Worm (Caenorhabditis elegans): ENCODE results near the gene fbxb-33.

fbxb-33 gene

ce11 chrII:3682770-3683234, 35.6 kb downstream of the fbxb-33 start, which contains the start of gene F19B10.1 (continued):
- peak; percentile 42 to 88 for TF ChIP-seq lsy-2 (tag; optimal IDR thresholded peaks at IDR 0.05)
- TF ChIP-seq blmp-1 (tag; optimal IDR thresholded peaks at IDR 0.05; ENCODE audit: insufficient read depth), result no peak

- TF ChIP-seq unc-55 (GFP tag; optimal IDR thresholded peaks at IDR 0.05) (peak; percentile 37), fos-1 (tag; optimal IDR thresholded peaks at IDR 0.05) (peak; percentile 44), lin-13 (GFP tag; optimal IDR thresholded peaks at IDR 0.05) (no peak)
Measured at ce11 chrII:3684487-3685067, 37.4 kb downstream of the fbxb-33 start.

ce11 chrII:3688333-3688732, 41.1 kb downstream of the fbxb-33 start, which contains the start of gene ifas-1:
Gene ifas-1, minus strand, starts transcription at chrII:3688719.
- no peak for TF ChIP-seq peb-1 (tag; optimal IDR thresholded peaks at IDR 0.05)
- no peak for TF ChIP-seq gmeb-1 (tag; optimal IDR thresholded peaks at IDR 0.05)
- no peak for TF ChIP-seq dmd-4 (tag; optimal IDR thresholded peaks at IDR 0.05)
- TF ChIP-seq zag-1 (tag; optimal IDR thresholded peaks at IDR 0.05), result no peak
- no peak for TF ChIP-seq ztf-11 (tag; optimal IDR thresholded peaks at IDR 0.05)
- no peak for TF ChIP-seq Y55F3AM.14 (GFP tag; optimal IDR thresholded peaks at IDR 0.05)
- no peak for TF ChIP-seq nhr-6 (tag; optimal IDR thresholded peaks at IDR 0.05)
- no peak for TF ChIP-seq ZK546.5 (tag; optimal IDR thresholded peaks at IDR 0.05)
- no peak for TF ChIP-seq nhr-10 (tag; optimal IDR thresholded peaks at IDR 0.05)
- no peak for TF ChIP-seq nhr-11 (tag; optimal IDR thresholded peaks at IDR 0.05)
- TF ChIP-seq skn-1 (tag; optimal IDR thresholded peaks at IDR 0.05), result no peak
- TF ChIP-seq lin-39 (tag; optimal IDR thresholded peaks at IDR 0.05), result no peak
- TF ChIP-seq sma-3 (GFP tag; optimal IDR thresholded peaks at IDR 0.05), result no peak
- no peak for TF ChIP-seq snpc-4 (tag; optimal IDR thresholded peaks at IDR 0.05)
- no peak for TF ChIP-seq sem-4 (tag; optimal IDR thresholded peaks at IDR 0.05)
- no peak for TF ChIP-seq R02D3.7 (tag; optimal IDR thresholded peaks at IDR 0.05)
- TF ChIP-seq nhr-21 (tag; optimal IDR thresholded peaks at IDR 0.05), result no peak
- TF ChIP-seq mab-5 (tag; optimal IDR thresholded peaks at IDR 0.05), result no peak

DNA sequence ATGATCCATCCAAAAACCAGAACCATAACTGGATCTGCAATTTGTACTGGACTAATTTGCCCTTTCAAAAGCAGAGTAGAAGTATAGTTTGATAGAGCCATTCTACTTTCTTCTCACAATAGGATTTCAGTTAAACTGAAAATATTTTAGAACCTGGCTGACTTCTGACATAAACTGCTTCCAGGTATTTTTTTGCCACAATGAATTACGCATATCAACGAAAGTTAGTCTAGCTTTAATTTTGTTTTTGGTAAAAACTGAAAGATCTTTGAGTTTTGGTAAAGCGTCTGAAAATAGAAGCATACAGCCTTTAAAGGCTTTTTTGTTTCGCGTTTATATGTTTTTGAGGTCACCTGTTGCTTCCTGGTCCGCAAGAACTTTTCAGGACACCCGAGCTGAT, 43.4 kb downstream of the fbxb-33 start, which contains the start of gene srx-101:
TSS of gene srx-101 (minus strand) at position 101 of the 400 bp plus-strand sequence.
- TF ChIP-seq mab-5 (tag; optimal IDR thresholded peaks at IDR 0.05), result no peak
- no peak for TF ChIP-seq unc-39 (tag; optimal IDR thresholded peaks at IDR 0.05)
- TF ChIP-seq unc-55 (GFP tag; optimal IDR thresholded peaks at IDR 0.05), result no peak
- no peak for TF ChIP-seq nhr-23 (tag; optimal IDR thresholded peaks at IDR 0.05)
- TF ChIP-seq snpc-4 (tag; optimal IDR thresholded peaks at IDR 0.05), result no peak

DNA sequence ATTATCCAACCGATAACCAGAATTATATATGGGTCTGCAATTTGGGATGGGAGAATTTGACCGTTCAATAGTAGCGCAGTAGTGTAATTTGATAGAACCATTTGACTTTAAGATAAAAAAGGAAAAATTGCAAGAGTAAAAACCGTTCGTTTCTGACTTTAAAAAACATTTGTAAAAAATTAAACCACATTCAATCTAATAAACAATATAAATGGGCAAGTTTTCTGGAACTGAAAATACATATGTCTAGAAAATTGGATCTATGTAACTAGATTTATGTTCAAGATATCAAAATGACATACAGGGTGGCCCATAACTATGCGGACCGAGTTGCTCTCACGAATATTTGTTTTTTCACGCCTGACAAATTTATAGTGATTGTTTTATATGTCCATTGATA, 47.5 kb downstream of the fbxb-33 start, which contains the start of gene srx-102:
TSS of gene srx-102 (minus strand) at position 101 of the 400 bp plus-strand sequence.
- no peak for TF ChIP-seq crh-2 (tag; optimal IDR thresholded peaks at IDR 0.05)
- TF ChIP-seq fos-1 (tag; optimal IDR thresholded peaks at IDR 0.05), result no peak
- TF ChIP-seq skn-1 (tag; optimal IDR thresholded peaks at IDR 0.05), result no peak
- no peak for TF ChIP-seq nhr-6 (tag; optimal IDR thresholded peaks at IDR 0.05)
- TF ChIP-seq alr-1 (tag; optimal IDR thresholded peaks at IDR 0.05), result no peak
- TF ChIP-seq F13H6.1 (tag; optimal IDR thresholded peaks at IDR 0.05), result no peak
- TF ChIP-seq lin-39 (tag; optimal IDR thresholded peaks at IDR 0.05), result no peak
- TF ChIP-seq mdl-1 (tag; optimal IDR thresholded peaks at IDR 0.05), result no peak
- TF ChIP-seq snpc-4 (tag; optimal IDR thresholded peaks at IDR 0.05), result no peak
- TF ChIP-seq dmd-4 (tag; optimal IDR thresholded peaks at IDR 0.05), result no peak
- TF ChIP-seq lin-13 (GFP tag; optimal IDR thresholded peaks at IDR 0.05), result no peak
- no peak for TF ChIP-seq egl-27 (tag; optimal IDR thresholded peaks at IDR 0.05)
- TF ChIP-seq ceh-16 (tag; optimal IDR thresholded peaks at IDR 0.05), result no peak
- no peak for TF ChIP-seq ztf-4 (tag; optimal IDR thresholded peaks at IDR 0.05)
- TF ChIP-seq nhr-23 (tag; optimal IDR thresholded peaks at IDR 0.05), result no peak
